Fruit fly (Drosophila melanogaster) whole organism, prepupa: ENCODE data around the gene Dci.

Experiments
- Blimp-1 ChIP-seq: fragments of 200-800 bp; sonication (Bioruptor generic); optimal IDR thresholded peaks from 3 replicates; lab custom pipeline; 2017; ENCODE audit warnings: missing biosample characterization, missing genetic modification characterization, mild to moderate bottlenecking, moderate library complexity, missing genetic modification reagents
- CG10631 ChIP-seq: fragments of 200-800 bp; sonication (Bioruptor generic); optimal IDR thresholded peaks from 2 replicates; lab custom pipeline; 2016; ENCODE audit warnings: missing biosample characterization, missing genetic modification characterization
- CG10669 ChIP-seq: fragments of 200-800 bp; sonication (Bioruptor generic); optimal IDR thresholded peaks from 3 replicates; lab custom pipeline; 2018; ENCODE audit warnings: missing biosample characterization, mild to moderate bottlenecking, missing genetic modification characterization, moderate library complexity
- CG11294 ChIP-seq: fragments of 200-800 bp; sonication (Bioruptor generic); IDR thresholded peaks from 2 replicates; pipeline ENCODE4 v1.3.6; 2022; ENCODE audit warnings: missing biosample characterization, missing genetic modification characterization
- CG11762 ChIP-seq: fragments of 200-800 bp; sonication (Bioruptor generic); optimal IDR thresholded peaks from 3 replicates; lab custom pipeline; 2016; ENCODE audit warnings: missing biosample characterization, missing genetic modification characterization; ENCODE audit not compliant: insufficient read depth
- CG11902 ChIP-seq: fragments of 200-800 bp; sonication (Bioruptor generic); optimal IDR thresholded peaks from 3 replicates; lab custom pipeline; 2016; ENCODE audit warnings: missing biosample characterization, missing genetic modification characterization
- CG15336 ChIP-seq: fragments of 200-800 bp; sonication (Bioruptor generic); IDR thresholded peaks from 2 replicates; pipeline ENCODE4 v1.3.6; 2022; ENCODE audit warnings: missing biosample characterization, missing genetic modification characterization
- CG1621 ChIP-seq: fragments of 200-800 bp; sonication (Bioruptor generic); optimal IDR thresholded peaks from 3 replicates; lab custom pipeline; 2018; ENCODE audit warnings: missing biosample characterization, mild to moderate bottlenecking, missing genetic modification characterization
- CG31627 ChIP-seq: fragments of 200-800 bp; sonication (Bioruptor generic); optimal IDR thresholded peaks from 3 replicates; lab custom pipeline; 2016; ENCODE audit warnings: missing biosample characterization, missing genetic modification characterization
- CG32006 ChIP-seq: fragments of 200-800 bp; sonication (Bioruptor generic); optimal IDR thresholded peaks from 3 replicates; lab custom pipeline; 2017; ENCODE audit warnings: missing biosample characterization, mild to moderate bottlenecking, missing genetic modification characterization
- CG3919 ChIP-seq: fragments of 200-800 bp; sonication (Bioruptor generic); optimal IDR thresholded peaks from 3 replicates; lab custom pipeline; 2016; ENCODE audit warnings: missing biosample characterization, missing genetic modification characterization
- CG4318 ChIP-seq: fragments of 200-800 bp; sonication (Bioruptor generic); optimal IDR thresholded peaks from 3 replicates; lab custom pipeline; 2017; ENCODE audit warnings: missing biosample characterization, mild to moderate bottlenecking, missing genetic modification characterization
- CG6163 ChIP-seq: fragments of 200-800 bp; sonication (Bioruptor generic); IDR thresholded peaks from 3 replicates; pipeline ENCODE4 v1.3.6; 2022; ENCODE audit warnings: missing biosample characterization, missing genetic modification characterization
- CG6792 ChIP-seq: fragments of 200-800 bp; sonication (Bioruptor generic); optimal IDR thresholded peaks from 3 replicates; lab custom pipeline; 2016; ENCODE audit warnings: missing biosample characterization, missing genetic modification characterization
- CG6808 ChIP-seq: fragments of 200-800 bp; sonication (Bioruptor generic); optimal IDR thresholded peaks from 3 replicates; lab custom pipeline; 2017; ENCODE audit warnings: missing biosample characterization, missing genetic modification characterization, mild to moderate bottlenecking, moderate library complexity, missing genetic modification reagents
- CG6854 ChIP-seq: fragments of 200-800 bp; sonication (Bioruptor generic); optimal IDR thresholded peaks from 2 replicates; lab custom pipeline; 2017; ENCODE audit warnings: missing biosample characterization, mild to moderate bottlenecking, missing genetic modification characterization
- CG7368 ChIP-seq: fragments of 200-800 bp; sonication (Bioruptor generic); optimal IDR thresholded peaks from 3 replicates; lab custom pipeline; 2016; ENCODE audit warnings: missing biosample characterization, missing genetic modification characterization
- CG8119 ChIP-seq: fragments of 200-800 bp; sonication (Bioruptor generic); IDR thresholded peaks from 3 replicates; pipeline ENCODE4 v1.3.6; 2022; ENCODE audit warnings: missing biosample characterization, missing genetic modification characterization
- CG8319 ChIP-seq: fragments of 200-800 bp; sonication (Bioruptor generic); optimal IDR thresholded peaks from 3 replicates; lab custom pipeline; 2016; ENCODE audit warnings: missing biosample characterization, missing genetic modification characterization
- CG8632 ChIP-seq: fragments of 200-800 bp; sonication (Bioruptor generic); optimal IDR thresholded peaks from 3 replicates; lab custom pipeline; 2016; ENCODE audit warnings: missing biosample characterization, missing genetic modification characterization
- CG9139 ChIP-seq: fragments of 200-800 bp; sonication (Bioruptor generic); optimal IDR thresholded peaks from 3 replicates; lab custom pipeline; 2017; ENCODE audit warnings: missing biosample characterization, mild to moderate bottlenecking, missing genetic modification characterization
- Eip75B ChIP-seq: fragments of 200-800 bp; sonication (Bioruptor generic); optimal IDR thresholded peaks from 3 replicates; lab custom pipeline; 2016; ENCODE audit warnings: missing biosample characterization, missing genetic modification characterization
- Eip78C ChIP-seq: fragments of 200-800 bp; sonication (Bioruptor generic); peaks from one replicate; lab custom pipeline; 2016; ENCODE audit warnings: missing biosample characterization, missing genetic modification characterization
- Eip93F ChIP-seq: fragments of 200-800 bp; sonication (Bioruptor generic); optimal IDR thresholded peaks from 2 replicates; lab custom pipeline; 2016; ENCODE audit warnings: missing biosample characterization, mild to moderate bottlenecking, missing genetic modification characterization
- Ets21C ChIP-seq: fragments of 200-800 bp; sonication (Bioruptor generic); optimal IDR thresholded peaks from 3 replicates; lab custom pipeline; 2016; ENCODE audit warnings: missing biosample characterization, missing genetic modification characterization
- Ets96B ChIP-seq: fragments of 200-800 bp; optimal IDR thresholded peaks from 2 replicates; lab custom pipeline; 2019; ENCODE audit warnings: missing biosample characterization, mild to moderate bottlenecking, missing genetic modification characterization, moderate library complexity
- Gug ChIP-seq: fragments of 200-800 bp; sonication (Bioruptor generic); IDR thresholded peaks from 2 replicates; pipeline ENCODE4 v1.3.6; 2022; ENCODE audit warnings: missing biosample characterization, missing genetic modification characterization
- Hr38 ChIP-seq: sonication (Bioruptor generic); optimal IDR thresholded peaks from 2 replicates; lab custom pipeline; 2016; ENCODE audit warnings: missing biosample characterization, missing genetic modification characterization
- Hr39 ChIP-seq: fragments of 200-800 bp; sonication (Bioruptor generic); optimal IDR thresholded peaks from 2 replicates; lab custom pipeline; 2016; ENCODE audit warnings: missing biosample characterization, missing genetic modification characterization
- OdsH ChIP-seq: fragments of 200-800 bp; sonication (Bioruptor generic); optimal IDR thresholded peaks from 3 replicates; lab custom pipeline; 2016; ENCODE audit warnings: missing biosample characterization, missing genetic modification characterization
- Sox102F ChIP-seq: fragments of 200-800 bp; sonication (Bioruptor generic); optimal IDR thresholded peaks from 2 replicates; lab custom pipeline; 2016; ENCODE audit warnings: missing biosample characterization, mild to moderate bottlenecking, missing genetic modification characterization
- Sox14 ChIP-seq: fragments of 200-800 bp; sonication (Bioruptor generic); optimal IDR thresholded peaks from 3 replicates; lab custom pipeline; 2016; ENCODE audit warnings: missing biosample characterization, missing genetic modification characterization
- achi ChIP-seq: fragments of 200-800 bp; sonication (Bioruptor generic); optimal IDR thresholded peaks from 3 replicates; lab custom pipeline; 2016; ENCODE audit warnings: missing biosample characterization, missing genetic modification characterization
- acj6 ChIP-seq: fragments of 200-800 bp; sonication (Bioruptor generic); optimal IDR thresholded peaks from 3 replicates; lab custom pipeline; 2016; ENCODE audit warnings: missing biosample characterization, missing genetic modification characterization
- cyc ChIP-seq: fragments of 200-800 bp; sonication (Bioruptor generic); optimal IDR thresholded peaks from 3 replicates; lab custom pipeline; 2016; ENCODE audit warnings: missing biosample characterization, missing genetic modification characterization
- dac ChIP-seq: fragments of 200-800 bp; sonication (Bioruptor generic); optimal IDR thresholded peaks from 2 replicates; lab custom pipeline; 2017; ENCODE audit warnings: missing biosample characterization, mild to moderate bottlenecking, missing genetic modification characterization
- eg ChIP-seq: fragments of 200-800 bp; sonication (Bioruptor generic); IDR thresholded peaks from 3 replicates; pipeline ENCODE4 v1.3.6; 2022; ENCODE audit warnings: missing biosample characterization, missing genetic modification characterization
- esn ChIP-seq: fragments of 200-800 bp; sonication (Bioruptor generic); optimal IDR thresholded peaks from 2 replicates; lab custom pipeline; 2016; ENCODE audit warnings: missing biosample characterization, mild to moderate bottlenecking, missing genetic modification characterization, moderate library complexity
- fd85E ChIP-seq: fragments of 200-800 bp; sonication (Bioruptor generic); optimal IDR thresholded peaks from 3 replicates; lab custom pipeline; 2016; ENCODE audit warnings: missing biosample characterization, missing genetic modification characterization
- fkh ChIP-seq: fragments of 200-800 bp; sonication (Bioruptor generic); optimal IDR thresholded peaks from 3 replicates; lab custom pipeline; 2017; ENCODE audit warnings: missing biosample characterization, mild to moderate bottlenecking, missing genetic modification characterization, moderate library complexity
- lz ChIP-seq: fragments of 200-800 bp; sonication (Bioruptor generic); optimal IDR thresholded peaks from 3 replicates; lab custom pipeline; 2016; ENCODE audit warnings: missing biosample characterization, missing genetic modification characterization
- pdm3 ChIP-seq: fragments of 200-800 bp; sonication (Bioruptor generic); optimal IDR thresholded peaks from 3 replicates; lab custom pipeline; 2016; ENCODE audit warnings: missing biosample characterization, missing genetic modification characterization
- salr ChIP-seq, 2 experiments: fragments of 200-800 bp; sonication (Bioruptor generic); optimal IDR thresholded peaks; 3 replicates each; lab custom pipeline; 2016 to 2018; ENCODE audit warnings: missing biosample characterization in 2 of 2, missing genetic modification characterization in 2 of 2, mild to moderate bottlenecking in 1 of 2
- spab ChIP-seq: fragments of 200-800 bp; sonication (Bioruptor generic); optimal IDR thresholded peaks from 2 replicates; lab custom pipeline; 2017; ENCODE audit warnings: missing biosample characterization, mild to moderate bottlenecking, missing genetic modification characterization, missing genetic modification reagents
- ss ChIP-seq, 2 experiments: fragments of 200-800 bp; sonication (Bioruptor generic); optimal IDR thresholded peaks; 2 replicates in 1 of 2; 3 replicates in 1 of 2; lab custom pipeline; 2017 to 2018; ENCODE audit warnings: mild to moderate bottlenecking in 2 of 2, missing biosample characterization in 2 of 2, missing genetic modification characterization in 2 of 2, moderate library complexity in 1 of 2
- svp ChIP-seq: fragments of 200-800 bp; sonication (Bioruptor generic); peaks from one replicate; lab custom pipeline; 2016; ENCODE audit warnings: missing biosample characterization, missing genetic modification characterization
- topi ChIP-seq: fragments of 200-800 bp; sonication (Bioruptor generic); optimal IDR thresholded peaks from 3 replicates; lab custom pipeline; 2016; ENCODE audit warnings: missing biosample characterization, missing genetic modification characterization
- vri ChIP-seq: fragments of 200-800 bp; sonication (Bioruptor generic); optimal IDR thresholded peaks from 3 replicates; lab custom pipeline; 2016; ENCODE audit warnings: missing biosample characterization, mild to moderate bottlenecking, missing genetic modification characterization

Dci gene

DNA sequence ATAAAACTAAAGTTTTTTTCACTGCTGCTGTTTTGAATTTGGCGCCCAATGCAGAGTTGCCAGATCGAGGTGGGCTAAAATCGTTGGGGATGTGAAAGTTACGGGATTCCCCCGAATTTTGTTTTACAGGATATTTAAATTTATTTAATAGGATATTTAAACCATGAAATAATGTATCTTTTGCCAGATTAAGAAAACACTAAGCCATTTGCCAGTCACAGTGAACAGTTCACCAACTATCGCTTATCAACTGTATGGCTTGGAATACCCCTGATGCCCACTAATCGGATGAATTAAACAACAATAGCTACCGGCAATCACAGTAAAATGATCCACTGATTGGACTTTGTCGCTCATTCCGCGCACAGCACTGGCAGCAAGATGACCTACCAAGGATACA is at the start of gene Dci (continued):
- TF ChIP-seq CG6792 (GFP tag; lab: Kevin White, UChicago): peak; percentile 48
- peak; percentile 58 for TF ChIP-seq Eip75B
- no peak for TF ChIP-seq CG4318 (GFP tag; lab: Kevin White, UChicago)
- peak; percentile 70 for TF ChIP-seq lz (GFP tag; lab: Kevin White, UChicago)
- TF ChIP-seq eg (GFP tag; lab: Robert Waterston, UW): peak; percentile 64
- TF ChIP-seq Hr38 (GFP tag; lab: Kevin White, UChicago): no peak
- TF ChIP-seq spab (GFP tag; lab: Kevin White, UChicago): no peak
- TF ChIP-seq fd85E (GFP tag; lab: Kevin White, UChicago): no peak

DNA sequence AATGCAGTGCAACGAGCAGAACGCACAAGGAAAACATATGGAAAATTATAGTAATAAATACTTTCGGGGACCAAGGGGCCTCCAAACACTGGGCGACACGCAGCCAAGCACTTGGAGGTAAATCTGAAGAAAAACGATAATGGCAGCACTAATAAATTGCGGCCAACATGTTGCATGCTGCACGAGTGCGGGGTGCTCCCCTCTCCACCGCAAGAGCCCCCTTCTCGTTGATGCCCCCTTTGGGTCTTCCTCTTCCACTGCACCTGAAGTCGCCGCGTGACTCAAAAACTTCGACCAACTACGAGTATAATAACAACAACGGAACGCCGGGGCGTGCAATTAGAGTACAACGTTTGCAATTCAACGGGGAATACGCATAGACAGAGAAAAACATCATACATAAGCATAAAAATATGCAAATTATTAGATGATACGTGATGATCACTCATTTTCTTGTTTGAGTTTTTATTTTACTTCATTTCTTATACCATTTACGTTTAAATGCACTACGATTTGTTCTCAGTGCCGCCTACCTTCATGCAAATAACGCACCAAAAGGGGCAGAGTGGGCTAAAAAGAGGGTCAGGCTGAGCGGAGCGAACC is 49.2 kb upstream of the Dci start:
- peak; percentile 71 for TF ChIP-seq CG11902 (GFP tag; lab: Kevin White, UChicago)
- peak; percentile 48 to 97 for TF ChIP-seq ss (GFP tag; optimal IDR thresholded peaks at IDR 0.05; lab: Kevin White, UChicago)
- peak; percentile 83 for TF ChIP-seq lz (GFP tag; lab: Kevin White, UChicago)
- no peak for TF ChIP-seq fkh (GFP tag; lab: Kevin White, UChicago)
- TF ChIP-seq CG6854 (GFP tag; lab: Kevin White, UChicago): peak; percentile 64
- peak; percentile 82 for TF ChIP-seq Sox14
- TF ChIP-seq Blimp-1 (GFP tag; lab: Kevin White, UChicago): peak; percentile 47
- peak; percentile 78 for TF ChIP-seq CG15336
- peak; percentile 41 for TF ChIP-seq Gug
- TF ChIP-seq CG9139: no peak
- TF ChIP-seq CG4318 (GFP tag; lab: Kevin White, UChicago): peak; percentile 69
- peak; percentile 83 for TF ChIP-seq topi (GFP tag; lab: Kevin White, UChicago)
- peak; percentile 81 for TF ChIP-seq CG3919
- TF ChIP-seq Eip93F (GFP tag; lab: Kevin White, UChicago): peak; percentile 35
- TF ChIP-seq salr (GFP tag; optimal IDR thresholded peaks at IDR 0.05; lab: Kevin White, UChicago): peak; percentile 37 to 40
- peak; percentile 64 for TF ChIP-seq CG8632 (GFP tag; lab: Kevin White, UChicago)
- TF ChIP-seq Ets21C: peak; percentile 71
- TF ChIP-seq CG8319 (GFP tag; lab: Kevin White, UChicago): peak; percentile 67
- peak; percentile 81 for TF ChIP-seq acj6 (GFP tag; lab: Kevin White, UChicago)
- TF ChIP-seq pdm3 (GFP tag; lab: Kevin White, UChicago): peak; percentile 70
- TF ChIP-seq Ets96B: peak; percentile 80
- peak; percentile 50 for TF ChIP-seq Eip78C (GFP tag; lab: Kevin White, UChicago)
- TF ChIP-seq fd85E (GFP tag; lab: Kevin White, UChicago): peak; percentile 37
- peak; percentile 61 for TF ChIP-seq vri (GFP tag; lab: Kevin White, UChicago)
- TF ChIP-seq CG31627: peak; percentile 85
- peak; percentile 69 for TF ChIP-seq OdsH
- peak; percentile 72 for TF ChIP-seq CG8119 (GFP tag; lab: Robert Waterston, UW)
- TF ChIP-seq cyc (GFP tag; lab: Kevin White, UChicago): peak; percentile 85
- TF ChIP-seq esn: peak; percentile 79
- TF ChIP-seq CG11294 (GFP tag; lab: Robert Waterston, UW): peak; percentile 54
- peak; percentile 83 for TF ChIP-seq Hr39 (GFP tag; lab: Kevin White, UChicago)
- TF ChIP-seq CG6163 (GFP tag; lab: Robert Waterston, UW): peak; percentile 56; the same call in 2 of the 3 replicates
- TF ChIP-seq eg (GFP tag; lab: Robert Waterston, UW): peak; percentile 83
- peak; percentile 84 for TF ChIP-seq Sox102F (GFP tag; lab: Kevin White, UChicago)
- TF ChIP-seq Hr38 (GFP tag; lab: Kevin White, UChicago): no peak
- TF ChIP-seq CG6808: peak; percentile 60
- peak; percentile 63 for TF ChIP-seq svp (GFP tag; lab: Kevin White, UChicago)
- peak; percentile 71 for TF ChIP-seq CG7368 (GFP tag; lab: Kevin White, UChicago)
- TF ChIP-seq CG1621 (tag; lab: Kevin White, UChicago): peak; percentile 60
- peak; percentile 10 for TF ChIP-seq dac (GFP tag; lab: Kevin White, UChicago)
- TF ChIP-seq CG32006 (GFP tag; lab: Kevin White, UChicago): peak; percentile 72
- TF ChIP-seq CG11762 (GFP tag; lab: Kevin White, UChicago): peak; percentile 54
- TF ChIP-seq Eip75B: peak; percentile 65
- peak; percentile 74 for TF ChIP-seq achi (GFP tag; lab: Kevin White, UChicago)
- TF ChIP-seq CG10631 (GFP tag; lab: Kevin White, UChicago): peak; percentile 62
- TF ChIP-seq CG10669: peak; percentile 77
